Fruit fly (Drosophila melanogaster): ENCODE data around the gene CG11858.

The CG11858 gene

DNA sequence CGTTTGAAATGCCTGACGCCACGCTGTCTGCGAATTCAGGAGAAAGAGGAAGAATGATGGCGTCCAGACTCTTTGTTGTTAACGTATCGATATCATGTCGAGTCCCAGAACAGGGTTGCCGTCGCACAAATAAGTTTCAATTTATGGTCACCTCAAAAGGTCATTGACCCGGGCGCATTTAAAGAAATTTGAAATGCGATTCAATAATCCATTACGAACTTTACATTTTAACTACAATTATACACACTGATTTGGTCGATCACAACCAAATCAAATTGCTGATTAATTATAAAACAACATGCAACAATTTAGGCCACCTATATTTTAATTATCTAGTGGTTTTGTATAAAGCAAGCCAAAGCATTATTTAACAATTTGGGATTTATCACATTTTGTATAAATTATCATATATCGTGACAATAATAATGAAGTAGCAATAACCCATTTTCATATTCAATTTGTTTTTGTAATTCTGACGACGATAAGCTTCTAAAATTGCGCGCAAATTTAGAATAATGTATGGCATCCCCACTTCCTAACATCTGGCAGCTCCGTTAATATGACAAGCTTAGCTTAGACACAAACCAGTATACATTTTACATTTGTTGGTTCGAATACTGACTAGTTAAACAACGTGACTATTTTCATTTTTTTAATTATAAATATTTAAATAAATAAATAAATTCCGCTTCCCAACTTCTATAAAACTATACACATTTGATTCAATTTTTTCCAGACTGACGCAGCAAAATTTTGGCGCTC lies 17.3 kb upstream of the CG11858 start, which contains the start of gene bam:
Gene bam (minus strand): TSS at position 58 of the 762 bp plus-strand sequence.
- TF ChIP-seq CTCF (optimal IDR thresholded peaks at IDR 0.05) (peak; percentile 34 to 61), CG8478 (optimal IDR thresholded peaks at IDR 0.05) (no peak)

DNA sequence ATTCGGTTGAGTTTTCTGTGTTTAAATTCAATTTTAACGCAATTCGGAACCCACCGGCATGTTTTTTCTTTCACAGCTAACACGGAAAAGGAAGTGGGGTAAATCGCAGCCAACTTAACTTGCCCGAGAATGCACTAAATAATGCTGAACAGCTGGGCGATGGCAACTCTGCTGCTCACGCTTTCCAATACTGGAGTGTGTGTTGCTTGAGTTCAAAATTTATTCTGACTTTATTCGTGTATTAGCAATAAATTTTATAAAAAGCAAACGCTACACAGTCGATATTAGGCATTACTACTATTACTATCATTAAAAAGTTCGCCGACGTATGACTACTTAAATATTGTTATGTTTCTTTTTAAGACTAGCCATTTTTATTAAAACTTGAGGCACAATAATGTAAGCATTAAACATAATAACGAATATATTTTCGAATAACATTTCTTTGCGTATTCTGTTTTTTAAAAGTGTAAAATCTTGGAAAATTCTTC lies 15.1 kb upstream of the CG11858 start, which contains the start of the genes RpS27 and Nup37:
Gene RpS27 (minus strand): TSS at position 136 of the 491 bp plus-strand sequence.
Gene Nup37 (plus strand): TSS at position 280 of the 491 bp plus-strand sequence.
- TF ChIP-seq CG8478 (optimal IDR thresholded peaks at IDR 0.05) = no peak
- TF ChIP-seq CTCF (optimal IDR thresholded peaks at IDR 0.05) = peak in 1 of 2 experiments; percentile 31

DNA sequence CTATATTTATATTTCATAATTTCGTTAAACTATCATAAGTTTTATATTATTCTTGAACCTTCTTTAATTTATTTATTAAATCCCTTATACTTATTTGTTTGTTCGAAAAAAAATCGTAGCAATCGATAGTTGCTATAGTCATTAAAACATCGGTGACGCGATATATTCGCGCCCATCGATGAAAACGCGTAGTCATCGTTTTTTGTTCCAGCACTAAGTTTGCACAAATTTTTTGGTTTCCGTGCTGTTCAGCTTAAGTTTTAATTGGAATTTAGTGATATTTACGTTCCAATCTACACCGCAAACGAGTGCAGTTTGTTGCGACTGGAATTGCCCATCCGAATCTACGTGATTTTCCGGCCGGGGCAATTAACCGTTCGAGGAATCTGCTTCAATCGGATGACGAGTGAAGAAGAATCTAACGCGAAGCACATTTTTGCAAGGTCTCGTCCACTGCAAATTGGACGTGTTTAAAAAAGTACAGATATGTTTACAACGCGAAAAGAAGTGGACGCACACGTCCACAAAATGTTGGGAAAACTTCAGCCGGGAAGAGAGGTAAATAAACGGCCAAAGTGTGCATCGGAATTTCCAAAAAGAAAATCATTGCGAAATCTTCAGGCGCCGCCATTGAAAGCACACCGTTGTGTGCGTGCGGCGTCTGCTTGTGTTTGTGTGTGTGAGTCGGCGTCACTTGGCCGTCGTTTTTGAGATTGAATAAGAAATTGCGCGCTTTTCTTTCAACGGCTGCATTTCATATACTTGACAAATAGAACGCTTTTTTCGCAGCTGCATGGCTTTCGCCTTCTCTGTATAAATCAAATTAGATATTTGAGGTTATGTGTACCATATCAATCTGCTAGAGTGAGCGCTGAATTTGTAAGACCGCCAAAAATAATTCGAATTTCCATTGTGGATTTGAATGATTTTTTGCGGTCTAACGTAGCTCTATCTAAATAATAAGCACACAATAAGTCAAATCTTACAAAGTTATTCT lies 13.1 kb upstream of the CG11858 start, which contains the start of gene Nup358:
Gene Nup358 (plus strand): TSS at position 204 of the 997 bp plus-strand sequence.
- TF ChIP-seq CG8478 (optimal IDR thresholded peaks at IDR 0.05) (no peak), CTCF (optimal IDR thresholded peaks at IDR 0.05) (peak; percentile 8 to 30)

DNA sequence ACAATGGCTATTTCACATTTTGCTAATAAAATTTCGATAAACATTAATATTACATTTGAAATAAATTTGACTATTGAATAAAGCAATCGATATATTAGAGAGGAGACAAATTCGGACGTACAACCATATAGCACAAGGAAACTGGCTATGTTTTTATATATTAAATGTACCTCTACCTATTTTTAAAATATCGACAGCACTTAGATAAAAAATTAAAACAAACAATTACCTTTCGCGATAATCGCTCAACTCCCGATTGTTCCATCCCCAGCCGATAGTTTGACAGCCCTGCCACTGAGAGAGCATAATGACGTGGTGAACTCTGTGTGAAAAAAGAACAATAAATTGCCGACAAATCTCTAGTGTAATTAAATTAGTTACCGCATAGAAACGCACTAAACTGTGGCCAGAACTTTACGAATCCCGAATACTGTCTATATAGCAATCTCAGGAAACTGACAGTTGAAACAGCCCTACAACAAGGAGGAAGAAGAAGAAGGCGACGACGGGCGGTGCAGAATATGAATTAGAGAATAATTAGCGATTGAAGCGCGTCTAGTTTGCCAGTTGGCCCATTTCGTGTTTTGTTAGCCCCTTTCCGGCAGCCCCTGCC lies 3.8 kb upstream of the CG11858 start, which contains the start of gene CG11857:
Gene CG11857 (plus strand): TSS at position 271 of the 613 bp plus-strand sequence.
- no peak for TF ChIP-seq CG8478 (optimal IDR thresholded peaks at IDR 0.05)
- TF ChIP-seq CTCF (optimal IDR thresholded peaks at IDR 0.05) = peak; percentile 7 to 17

DNA sequence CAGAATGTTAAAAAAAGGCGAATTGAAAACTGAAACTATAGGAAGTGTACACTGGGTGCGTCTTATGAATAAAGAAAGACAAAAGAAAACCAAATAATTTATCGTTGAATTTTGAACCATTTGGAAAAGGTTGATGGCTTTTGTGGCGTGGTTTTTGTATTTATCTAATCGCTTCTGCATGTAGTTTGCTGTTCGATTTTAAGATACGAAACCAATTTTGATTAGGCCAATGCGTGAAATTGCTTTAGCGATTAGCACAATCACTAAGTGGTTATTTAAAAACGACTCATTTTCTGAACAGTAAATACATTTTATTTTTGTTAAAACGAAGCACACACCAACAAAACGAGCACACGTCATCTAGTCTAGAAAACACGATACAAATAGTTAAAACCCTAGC lies 1.9 kb upstream of the CG11858 start:
- TF ChIP-seq CTCF (optimal IDR thresholded peaks at IDR 0.05) = no peak

DNA sequence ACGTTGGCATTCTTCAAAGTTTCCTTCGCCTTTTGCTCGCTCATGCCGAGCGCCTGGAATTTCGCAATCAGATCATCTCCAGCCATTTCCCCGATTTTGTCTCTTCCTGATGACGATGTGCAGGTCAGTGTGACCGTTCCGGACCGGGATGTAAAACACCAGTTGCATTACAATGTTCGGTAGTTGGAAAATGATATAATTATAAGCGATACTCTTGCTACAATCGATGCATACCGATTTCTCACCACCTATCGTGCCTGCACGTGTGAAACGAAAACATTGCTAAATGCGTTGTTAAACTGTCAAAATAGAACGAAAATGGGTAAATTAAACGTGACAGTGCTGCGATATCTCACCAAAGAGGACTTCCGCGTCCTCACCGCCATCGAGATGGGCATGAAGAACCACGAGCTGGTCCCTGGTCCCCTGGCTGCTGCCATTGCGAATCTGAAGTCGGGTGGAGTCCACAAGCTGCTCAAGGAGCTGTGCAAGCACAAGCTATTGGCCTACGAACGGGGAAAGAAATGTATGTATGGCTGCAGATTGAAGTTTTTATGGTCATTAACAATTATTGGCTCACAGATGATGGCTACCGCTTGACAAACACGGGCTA lies 3.2 kb downstream of the CG11858 start, which contains the start of the genes GlnRS and RIOK2:
Gene GlnRS (minus strand): TSS at position 133 of the 613 bp plus-strand sequence.
Gene RIOK2 (plus strand): TSS at position 256 of the 613 bp plus-strand sequence.
- TF ChIP-seq CG8478 (optimal IDR thresholded peaks at IDR 0.05) (no peak), CTCF (optimal IDR thresholded peaks at IDR 0.05) (peak; percentile 0 to 51)

- TF ChIP-seq CG8478 (optimal IDR thresholded peaks at IDR 0.05) (no peak), CTCF (optimal IDR thresholded peaks at IDR 0.05) (no peak)
Observed at dm6 chr3R:25266751-25267150, 4.2 kb downstream of the CG11858 start.

DNA sequence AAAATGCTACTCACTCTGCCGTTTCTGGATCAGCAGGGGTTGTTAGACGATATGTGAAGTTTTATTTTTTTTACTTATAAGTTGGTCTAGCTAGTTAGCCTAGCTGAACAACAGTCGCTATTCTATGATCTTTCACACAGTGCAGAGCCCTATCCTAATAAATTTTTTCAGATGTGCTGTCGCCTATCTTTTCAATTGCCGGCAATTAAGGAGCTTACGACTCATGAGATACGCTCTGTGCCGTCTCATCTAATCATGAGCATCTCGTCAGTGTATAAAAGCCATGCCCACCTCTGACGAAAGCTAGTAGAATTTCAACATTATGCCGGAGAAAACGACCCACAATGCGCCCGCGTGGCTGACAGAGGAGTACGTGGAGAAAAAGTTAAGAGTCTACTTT lies 7.4 kb downstream of the CG11858 start, which contains the start of the genes CG11889 and CG11891:
Gene CG11889 (plus strand): TSS at position 301 of the 400 bp plus-strand sequence.
Gene CG11891 (plus strand): TSS at position 301 of the 400 bp plus-strand sequence.
- TF ChIP-seq CG8478 (optimal IDR thresholded peaks at IDR 0.05) (no peak), CTCF (optimal IDR thresholded peaks at IDR 0.05) (no peak)

DNA sequence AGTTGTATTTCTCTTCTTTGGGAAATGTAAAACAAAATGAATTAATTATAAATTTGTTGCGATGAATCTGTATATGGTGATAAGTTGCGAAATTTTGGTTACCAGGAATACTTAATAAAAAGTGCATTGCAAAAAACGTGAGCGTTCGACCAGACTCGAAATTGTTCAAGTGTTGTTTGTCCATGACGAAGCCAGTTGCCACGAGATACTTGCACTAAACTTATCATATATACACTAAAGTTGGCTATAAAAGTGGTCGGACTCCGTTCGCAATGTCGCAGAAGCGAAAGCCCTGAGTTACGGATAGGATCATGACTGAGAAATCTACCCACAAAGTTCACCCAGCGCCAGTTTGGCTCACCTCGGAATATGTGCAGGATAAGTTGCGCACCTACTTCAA lies 11.0 kb downstream of the CG11858 start, which contains the start of gene CG11878:
Gene CG11878 (plus strand): TSS at position 301 of the 400 bp plus-strand sequence.
- TF ChIP-seq CG8478 (optimal IDR thresholded peaks at IDR 0.05) (no peak), CTCF (optimal IDR thresholded peaks at IDR 0.05) (no peak)

- no peak for TF ChIP-seq CG8478 (optimal IDR thresholded peaks at IDR 0.05)
- no peak for TF ChIP-seq CTCF (optimal IDR thresholded peaks at IDR 0.05)
Observed at dm6 chr3R:25275276-25275675, 12.7 kb downstream of the CG11858 start.

DNA sequence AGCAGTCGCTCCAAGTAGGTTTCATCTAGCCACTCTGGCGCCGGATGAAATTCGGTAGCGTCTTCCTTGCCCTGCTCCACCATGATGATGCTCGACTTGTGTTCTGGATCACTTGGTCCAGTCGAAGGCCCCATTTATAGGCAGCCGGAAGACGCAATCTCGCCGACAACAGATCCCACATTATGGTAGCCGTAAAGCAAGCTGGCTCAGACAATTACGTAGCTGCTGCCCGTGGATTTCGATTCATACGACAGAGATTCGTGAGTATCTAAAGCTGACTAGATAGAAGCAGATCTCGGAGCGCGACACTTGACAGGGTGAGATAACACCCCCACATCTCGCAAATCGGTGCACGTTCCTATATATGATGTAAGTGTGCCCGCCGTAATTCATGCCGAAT lies 14.6 kb downstream of the CG11858 start, which contains the start of gene CG10513:
Gene CG10513 (minus strand): TSS at position 101 of the 400 bp plus-strand sequence.
- TF ChIP-seq CTCF (optimal IDR thresholded peaks at IDR 0.05) (no peak), CG8478 (optimal IDR thresholded peaks at IDR 0.05) (no peak)

DNA sequence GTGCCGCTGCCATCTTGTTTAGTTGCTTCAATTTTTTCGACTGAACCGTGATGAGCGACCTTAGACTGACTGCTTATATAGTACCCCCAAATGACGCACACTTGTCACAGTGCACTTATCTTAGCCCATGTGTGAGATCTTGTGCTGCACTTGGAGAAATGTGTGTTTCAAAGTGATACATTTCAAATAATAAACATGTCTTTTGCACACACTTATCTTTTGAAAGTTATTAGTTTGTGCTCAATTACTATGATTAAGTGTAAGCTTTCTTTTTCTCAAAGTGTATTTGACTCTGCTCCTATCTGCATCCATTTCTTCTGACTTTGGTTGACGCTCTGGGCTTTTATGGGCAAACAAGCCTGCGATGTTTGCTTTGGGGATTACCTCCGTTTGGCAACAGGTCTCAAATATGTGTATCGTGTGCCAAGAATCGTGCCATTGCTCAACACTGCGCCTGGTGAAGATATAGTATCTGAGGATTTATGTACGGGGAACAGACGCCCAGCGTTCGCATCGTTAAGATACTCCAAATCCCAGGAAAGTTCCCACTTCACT lies 17.3 kb downstream of the CG11858 start, which contains the start of gene CG10514:
Gene CG10514 (minus strand): TSS at position 51 of the 555 bp plus-strand sequence.
- TF ChIP-seq CTCF (optimal IDR thresholded peaks at IDR 0.05) (no peak), CG8478 (optimal IDR thresholded peaks at IDR 0.05) (no peak)

- TF ChIP-seq CTCF (optimal IDR thresholded peaks at IDR 0.05) (no peak), CG8478 (optimal IDR thresholded peaks at IDR 0.05) (no peak)
Observed at dm6 chr3R:25281165-25281564, 18.6 kb downstream of the CG11858 start, which contains the start of gene CG11892. TSS of gene CG11892 (plus strand) at chr3R:25281548.
